Fruit fly (Drosophila melanogaster): ENCODE results near the gene CG13806.

Gene CG13806

dm6 chr3L:2255775-2256174 is 10.4 kb upstream of the CG13806 start (continued):
- TF ChIP-seq CG13287 (GFP tag; IDR thresholded peaks at IDR 0.05; ENCODE audit: partially characterized antibody): peak; percentile 18; the same call in 1 of the 2 replicates
- no peak for TF ChIP-seq GATAe (GFP tag; conservative IDR thresholded peaks at IDR 0.05)
- no peak for TF ChIP-seq CG6654 (GFP tag; optimal IDR thresholded peaks at IDR 0.05)
- TF ChIP-seq da (GFP tag; optimal IDR thresholded peaks at IDR 0.05): no peak
- no peak for TF ChIP-seq CG12659 (GFP tag; optimal IDR thresholded peaks at IDR 0.05)
- no peak for TF ChIP-seq sisA (GFP tag; IDR thresholded peaks at IDR 0.05)
- no peak for TF ChIP-seq CG8290 (GFP tag; optimal IDR thresholded peaks at IDR 0.05)
- peak in 1 of 2 experiments; percentile 56 for TF ChIP-seq CG8290 (tag; optimal IDR thresholded peaks at IDR 0.05)
- TF ChIP-seq seq (GFP tag; IDR thresholded peaks at IDR 0.05): peak; percentile 22; the same call in 1 of the 2 replicates
- no peak for TF ChIP-seq CG32767 (GFP tag; IDR thresholded peaks at IDR 0.05)
- TF ChIP-seq CG11456 (GFP tag; IDR thresholded peaks at IDR 0.05): no peak
- TF ChIP-seq bigmax (GFP tag; optimal IDR thresholded peaks at IDR 0.05): no peak
- no peak for TF ChIP-seq Drgx (GFP tag; IDR thresholded peaks at IDR 0.05)
- TF ChIP-seq Hsf (GFP tag; optimal IDR thresholded peaks at IDR 0.05): no peak
- TF ChIP-seq Optix (GFP tag; IDR thresholded peaks at IDR 0.05): no peak
- no peak for TF ChIP-seq fu2 (GFP tag; optimal IDR thresholded peaks at IDR 0.05)
- peak; percentile 26 for TF ChIP-seq Deaf1 (tag; optimal IDR thresholded peaks at IDR 0.05)
- TF ChIP-seq CG11560 (tag; IDR thresholded peaks at IDR 0.05): no peak
- TF ChIP-seq sens (GFP tag): no peak
- no peak for TF ChIP-seq CG4707 (GFP tag; optimal IDR thresholded peaks at IDR 0.05)
- no peak for TF ChIP-seq Ets65A (GFP tag)
- TF ChIP-seq jing (GFP tag; optimal IDR thresholded peaks at IDR 0.05): no peak
- TF ChIP-seq Med (GFP tag): peak; percentile 50
- TF ChIP-seq rib (GFP tag; IDR thresholded peaks at IDR 0.05): no peak
- no peak for TF ChIP-seq CG11723 (GFP tag; optimal IDR thresholded peaks at IDR 0.05)
- TF ChIP-seq CG16815 (GFP tag; optimal IDR thresholded peaks at IDR 0.05): no peak
- TF ChIP-seq CG12071 (GFP tag; optimal IDR thresholded peaks at IDR 0.05): no peak
- TF ChIP-seq CG13123 (GFP tag; optimal IDR thresholded peaks at IDR 0.05): no peak
- no peak for TF ChIP-seq trh (GFP tag; optimal IDR thresholded peaks at IDR 0.05)
- no peak for TF ChIP-seq dm (GFP tag; optimal IDR thresholded peaks at IDR 0.05)
- no peak for TF ChIP-seq CG4424 (GFP tag; optimal IDR thresholded peaks at IDR 0.05)
- TF ChIP-seq CG7839 (tag; optimal IDR thresholded peaks at IDR 0.05): no peak
- TF ChIP-seq bcd (GFP tag; optimal IDR thresholded peaks at IDR 0.05): no peak
- no peak for TF ChIP-seq CG5245 (GFP tag; optimal IDR thresholded peaks at IDR 0.05)
- TF ChIP-seq CG14050 (GFP tag; IDR thresholded peaks at IDR 0.05): no peak
- no peak for TF ChIP-seq psq (GFP tag; optimal IDR thresholded peaks at IDR 0.05)
- no peak for TF ChIP-seq CG17912 (GFP tag; optimal IDR thresholded peaks at IDR 0.05)
- TF ChIP-seq CG4730 (GFP tag; IDR thresholded peaks at IDR 0.05): no peak
- no peak for TF ChIP-seq pfk (GFP tag; optimal IDR thresholded peaks at IDR 0.05)
- TF ChIP-seq CG12155 (GFP tag; optimal IDR thresholded peaks at IDR 0.05): no peak
- no peak for TF ChIP-seq gfzf (GFP tag; optimal IDR thresholded peaks at IDR 0.05)
- no peak for TF ChIP-seq CG17568 (GFP tag; optimal IDR thresholded peaks at IDR 0.05)
- peak; percentile 60 for TF ChIP-seq Jarid2 (GFP tag; optimal IDR thresholded peaks at IDR 0.05)
- no peak for TF ChIP-seq ranshi (GFP tag; IDR thresholded peaks at IDR 0.05)
- no peak for TF ChIP-seq CG30431 (GFP tag; optimal IDR thresholded peaks at IDR 0.05)
- TF ChIP-seq p53 (GFP tag; optimal IDR thresholded peaks at IDR 0.05): no peak
- no peak for TF ChIP-seq ind (GFP tag; optimal IDR thresholded peaks at IDR 0.05)

All from whole organism, embryonic.